Fruit fly (Drosophila melanogaster): ENCODE measurements around the gene Akap200.

Gene Akap200

dm6 chr2L:8381508-8382036, 33.9 kb upstream of the Akap200 start, which contains the start of gene AlaRS (continued):
- TF ChIP-seq mld (GFP tag; IDR thresholded peaks at IDR 0.05; ENCODE audit: partially characterized antibody) (no peak), CG4854 (GFP tag; optimal IDR thresholded peaks at IDR 0.05) (peak; percentile 15), Fer1 (GFP tag; optimal IDR thresholded peaks at IDR 0.05) (peak; percentile 57), shn (GFP tag; optimal IDR thresholded peaks at IDR 0.05) (no peak), al (GFP tag; IDR thresholded peaks at IDR 0.05) (no peak), CG13775 (GFP tag; optimal IDR thresholded peaks at IDR 0.05) (peak; percentile 44), CG4424 (GFP tag; optimal IDR thresholded peaks at IDR 0.05) (peak; percentile 22), cwo (GFP tag; optimal IDR thresholded peaks at IDR 0.05) (peak; percentile 44), CG16863 (GFP tag; optimal IDR thresholded peaks at IDR 0.05) (no peak), Usf (GFP tag; optimal IDR thresholded peaks at IDR 0.05) (no peak), eyg (GFP tag; optimal IDR thresholded peaks at IDR 0.05) (no peak), CG9609 (GFP tag; optimal IDR thresholded peaks at IDR 0.05) (no peak), CG17361 (GFP tag; IDR thresholded peaks at IDR 0.05) (peak; percentile 51; the same call in 2 of the 3 replicates), CG12299 (tag; optimal IDR thresholded peaks at IDR 0.05) (no peak), CG10321 (GFP tag; IDR thresholded peaks at IDR 0.05) (no peak), Xbp1 (GFP tag; optimal IDR thresholded peaks at IDR 0.05) (peak; percentile 18), CG6791 (GFP tag; IDR thresholded peaks at IDR 0.05; ENCODE audit: partially characterized antibody) (peak; percentile 59; the same call in 2 of the 3 replicates), CG17385 (GFP tag; optimal IDR thresholded peaks at IDR 0.05) (peak; percentile 37), sim (GFP tag; IDR thresholded peaks at IDR 0.05) (no peak), z (GFP tag; IDR thresholded peaks at IDR 0.05) (no peak), otp (GFP tag; IDR thresholded peaks at IDR 0.05) (no peak), Dad (GFP tag; optimal IDR thresholded peaks at IDR 0.05) (no peak), CG11723 (GFP tag; optimal IDR thresholded peaks at IDR 0.05) (peak; percentile 22), Tbp (GFP tag; optimal IDR thresholded peaks at IDR 0.05) (no peak), Opbp (GFP tag; IDR thresholded peaks at IDR 0.05; ENCODE audit: partially characterized antibody) (peak; percentile 50; the same call in 1 of the 3 replicates), scrt (GFP tag; optimal IDR thresholded peaks at IDR 0.05) (no peak), gsb (GFP tag; IDR thresholded peaks at IDR 0.05) (no peak), CG32532 (GFP tag; IDR thresholded peaks at IDR 0.05) (no peak; the same call in 1 of the 2 replicates), sens (GFP tag) (peak; percentile 88), CG1603 (tag; optimal IDR thresholded peaks at IDR 0.05) (peak; percentile 28), unc-4 (GFP tag; IDR thresholded peaks at IDR 0.05; ENCODE audit: partially characterized antibody) (peak; percentile 72; the same call in 1 of the 2 replicates), lov (optimal IDR thresholded peaks at IDR 0.05) (no peak), lov (GFP tag; IDR thresholded peaks at IDR 0.05) (no peak), gt (GFP tag; IDR thresholded peaks at IDR 0.05) (no peak), CG9932 (GFP tag; IDR thresholded peaks at IDR 0.05) (peak; percentile 49), Ravus (GFP tag; IDR thresholded peaks at IDR 0.05) (no peak), cas (GFP tag; IDR thresholded peaks at IDR 0.05) (no peak), CG13894 (tag; optimal IDR thresholded peaks at IDR 0.05) (no peak), slp2 (GFP tag; optimal IDR thresholded peaks at IDR 0.05) (no peak), vnd (GFP tag; IDR thresholded peaks at IDR 0.05; ENCODE audit: partially characterized antibody) (peak; percentile 47; the same call in 2 of the 3 replicates), ewg (GFP tag; optimal IDR thresholded peaks at IDR 0.05) (no peak), ham (GFP tag; IDR thresholded peaks at IDR 0.05) (no peak), seq (GFP tag; IDR thresholded peaks at IDR 0.05) (no peak), dm (GFP tag; optimal IDR thresholded peaks at IDR 0.05) (peak; percentile 43), CG11247 (GFP tag; IDR thresholded peaks at IDR 0.05) (no peak), CG15514 (GFP tag; optimal IDR thresholded peaks at IDR 0.05) (peak; percentile 84), twi (tag; optimal IDR thresholded peaks at IDR 0.05) (no peak), ken (GFP tag; IDR thresholded peaks at IDR 0.05) (no peak; the same call in 2 of the 3 replicates), CG6272 (GFP tag; IDR thresholded peaks at IDR 0.05) (no peak), pho (GFP tag; optimal IDR thresholded peaks at IDR 0.05) (no peak), Ptx1 (GFP tag; IDR thresholded peaks at IDR 0.05) (0 out of 2 replicates have a peak, but pooled peaks have one; percentile 7)

All from whole organism, embryonic.